ENCODE assay signal across 4 fruit fly cellular contexts in the genomic region with DNA sequence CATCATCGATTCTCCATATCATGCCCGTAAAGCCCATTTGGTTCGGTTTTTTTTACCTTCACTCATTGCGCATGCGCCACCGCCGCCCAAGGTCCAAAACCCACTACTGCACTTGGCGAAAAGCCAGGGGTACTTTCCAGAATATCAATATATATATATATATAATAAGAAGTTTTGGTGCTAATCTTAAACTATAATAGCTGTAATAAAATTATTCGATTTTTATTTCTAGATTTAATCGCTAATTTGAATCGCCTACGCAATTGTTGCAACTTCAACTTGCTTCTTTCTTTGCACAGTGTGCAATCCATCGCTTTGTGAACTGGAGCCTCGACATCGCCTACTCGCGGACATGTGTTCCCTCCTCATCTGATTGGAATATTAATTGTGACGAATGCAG.
TF ChIP-seq lines count a peak whose summit lies in the region.

No protein-coding gene starts in this region.

- no peak for TF ChIP-seq CTCF in whole organism, embryonic (GFP tag; optimal IDR thresholded peaks at IDR 0.05; lab: Kevin White, UChicago)

TF ChIP-seq in whole organism, embryonic, 481 proteins besides CTCF, POLR2A, EP300 and RAD21 (continues in another document):
- TF ChIP-seq Hr78 (GFP tag; optimal IDR thresholded peaks at IDR 0.05; lab: Kevin White, UChicago) = no peak
- no peak for TF ChIP-seq Dref (GFP tag; IDR thresholded peaks at IDR 0.05; lab: Robert Waterston, UW)
- no peak for TF ChIP-seq sug (tag; optimal IDR thresholded peaks at IDR 0.05; lab: Kevin White, UChicago)
- no peak for TF ChIP-seq Dip3 (GFP tag; optimal IDR thresholded peaks at IDR 0.05; lab: Kevin White, UChicago)
- TF ChIP-seq Blimp-1 (GFP tag; optimal IDR thresholded peaks at IDR 0.05; lab: Kevin White, UChicago) = peak; percentile 25
- TF ChIP-seq CG3065 (GFP tag; optimal IDR thresholded peaks at IDR 0.05; lab: Kevin White, UChicago) = no peak
- TF ChIP-seq Dbx (GFP tag; IDR thresholded peaks at IDR 0.05; lab: Robert Waterston, UW) = no peak
- no peak for TF ChIP-seq lab (GFP tag; optimal IDR thresholded peaks at IDR 0.05; lab: Kevin White, UChicago)
- TF ChIP-seq CG12155 (GFP tag; optimal IDR thresholded peaks at IDR 0.05; lab: Kevin White, UChicago) = no peak
- peak; percentile 11 for TF ChIP-seq CG2678 (tag; optimal IDR thresholded peaks at IDR 0.05; lab: Kevin White, UChicago)
- TF ChIP-seq zf30C (GFP tag; optimal IDR thresholded peaks at IDR 0.05; lab: Kevin White, UChicago) = peak; percentile 2
- peak; percentile 16 for TF ChIP-seq CG7839 (tag; optimal IDR thresholded peaks at IDR 0.05; lab: Kevin White, UChicago)
- no peak for TF ChIP-seq crol (GFP tag; IDR thresholded peaks at IDR 0.05; lab: Robert Waterston, UW)
- peak; percentile 14 to 25 for TF ChIP-seq bsh (GFP tag; optimal IDR thresholded peaks at IDR 0.05; lab: Kevin White, UChicago)
- TF ChIP-seq Sox102F (GFP tag; optimal IDR thresholded peaks at IDR 0.05; lab: Kevin White, UChicago) = peak; percentile 10
- no peak for TF ChIP-seq disco-r (GFP tag; optimal IDR thresholded peaks at IDR 0.05; lab: Kevin White, UChicago)
- TF ChIP-seq CG17829 (tag; optimal IDR thresholded peaks at IDR 0.05; lab: Kevin White, UChicago) = peak; percentile 26
- no peak for TF ChIP-seq crc (GFP tag; optimal IDR thresholded peaks at IDR 0.05; lab: Kevin White, UChicago)
- peak; percentile 41 for TF ChIP-seq Ptx1 (GFP tag; IDR thresholded peaks at IDR 0.05; lab: Robert Waterston, UW)
- peak; percentile 37 for TF ChIP-seq CG11504 (tag; optimal IDR thresholded peaks at IDR 0.05; lab: Kevin White, UChicago)
- TF ChIP-seq unc-4 (GFP tag; IDR thresholded peaks at IDR 0.05; lab: Robert Waterston, UW; ENCODE audit: partially characterized antibody) = no peak
- TF ChIP-seq Mrtf (GFP tag; IDR thresholded peaks at IDR 0.05; lab: Robert Waterston, UW) = 0 out of 3 replicates have a peak, but pooled peaks have one; percentile 20

TF ChIP-seq in whole organism, prepupa, 60 proteins besides CTCF, POLR2A, EP300 and RAD21 (continues in another document):
- TF ChIP-seq CG4318 (GFP tag; optimal IDR thresholded peaks at IDR 0.05; lab: Kevin White, UChicago) = no peak
- TF ChIP-seq vri (GFP tag; optimal IDR thresholded peaks at IDR 0.05; lab: Kevin White, UChicago) = no peak
- TF ChIP-seq Ets96B (tag; optimal IDR thresholded peaks at IDR 0.05; lab: Kevin White, UChicago) = peak; percentile 66
- TF ChIP-seq eg (GFP tag; IDR thresholded peaks at IDR 0.05; lab: Robert Waterston, UW) = no peak
- no peak for TF ChIP-seq lz (GFP tag; optimal IDR thresholded peaks at IDR 0.05; lab: Kevin White, UChicago)
- TF ChIP-seq Lpt (GFP tag; optimal IDR thresholded peaks at IDR 0.05; lab: Kevin White, UChicago) = no peak
- peak; percentile 35 for TF ChIP-seq achi (GFP tag; optimal IDR thresholded peaks at IDR 0.05; lab: Kevin White, UChicago)
- TF ChIP-seq cyc (GFP tag; optimal IDR thresholded peaks at IDR 0.05; lab: Kevin White, UChicago) = no peak
- no peak for TF ChIP-seq fd85E (GFP tag; optimal IDR thresholded peaks at IDR 0.05; lab: Kevin White, UChicago)
- no peak for TF ChIP-seq net (GFP tag; optimal IDR thresholded peaks at IDR 0.05; lab: Kevin White, UChicago)
- TF ChIP-seq CG6276 (GFP tag; optimal IDR thresholded peaks at IDR 0.05; lab: Kevin White, UChicago) = no peak
- peak; percentile 65 for TF ChIP-seq CG3032 (tag; optimal IDR thresholded peaks at IDR 0.05; lab: Kevin White, UChicago)
- no peak for TF ChIP-seq CG7368 (GFP tag; optimal IDR thresholded peaks at IDR 0.05; lab: Kevin White, UChicago)
- peak; percentile 2 for TF ChIP-seq CG6792 (GFP tag; optimal IDR thresholded peaks at IDR 0.05; lab: Kevin White, UChicago)
- TF ChIP-seq Hr39 (GFP tag; optimal IDR thresholded peaks at IDR 0.05; lab: Kevin White, UChicago) = no peak
- TF ChIP-seq CG11762 (GFP tag; optimal IDR thresholded peaks at IDR 0.05; lab: Kevin White, UChicago; ENCODE audit: insufficient read depth) = no peak
- peak; percentile 54 for TF ChIP-seq dsx (GFP tag; optimal IDR thresholded peaks at IDR 0.05; lab: Kevin White, UChicago; ENCODE audit: poor library complexity, severe bottlenecking)
- TF ChIP-seq acj6 (GFP tag; optimal IDR thresholded peaks at IDR 0.05; lab: Kevin White, UChicago) = peak; percentile 35
- TF ChIP-seq Sox14 (GFP tag; optimal IDR thresholded peaks at IDR 0.05; lab: Kevin White, UChicago) = no peak
- TF ChIP-seq Smox (GFP tag; optimal IDR thresholded peaks at IDR 0.05; lab: Kevin White, UChicago) = no peak
- TF ChIP-seq CG8319 (GFP tag; optimal IDR thresholded peaks at IDR 0.05; lab: Kevin White, UChicago) = no peak
- peak in 1 of 2 experiments; percentile 51 for TF ChIP-seq ss (GFP tag; optimal IDR thresholded peaks at IDR 0.05; lab: Kevin White, UChicago)

TF ChIP-seq in whole organism, pupa, 21 proteins besides CTCF, POLR2A, EP300 and RAD21:
- TF ChIP-seq CG9948 (tag; optimal IDR thresholded peaks at IDR 0.05; lab: Kevin White, UChicago) = peak; percentile 47
- TF ChIP-seq CG12605 (GFP tag; IDR thresholded peaks at IDR 0.05; lab: Robert Waterston, UW) = no peak
- TF ChIP-seq Snoo (tag; optimal IDR thresholded peaks at IDR 0.05; lab: Kevin White, UChicago) = peak; percentile 22
- TF ChIP-seq CG15710 (tag; optimal IDR thresholded peaks at IDR 0.05; lab: Kevin White, UChicago) = peak; percentile 66
- 0 out of 3 replicates have a peak, but pooled peaks have one; percentile 11 for TF ChIP-seq fd96Ca (GFP tag; IDR thresholded peaks at IDR 0.05; lab: Robert Waterston, UW)
- TF ChIP-seq CG4496 (GFP tag; IDR thresholded peaks at IDR 0.05; lab: Robert Waterston, UW) = no peak
- TF ChIP-seq CG32121 (GFP tag; IDR thresholded peaks at IDR 0.05; lab: Robert Waterston, UW) = no peak
- peak; percentile 54 for TF ChIP-seq CG14655 (GFP tag; optimal IDR thresholded peaks at IDR 0.05; lab: Kevin White, UChicago)
- TF ChIP-seq EcR (GFP tag; optimal IDR thresholded peaks at IDR 0.05; lab: Kevin White, UChicago) = no peak
- no peak for TF ChIP-seq gl (tag; optimal IDR thresholded peaks at IDR 0.05; lab: Kevin White, UChicago)
- TF ChIP-seq CG10348 (GFP tag; IDR thresholded peaks at IDR 0.05; lab: Robert Waterston, UW) = no peak
- TF ChIP-seq CG8301 (tag; optimal IDR thresholded peaks at IDR 0.05; lab: Kevin White, UChicago) = peak; percentile 11
- peak; percentile 33 for TF ChIP-seq CG34367 (tag; optimal IDR thresholded peaks at IDR 0.05; lab: Kevin White, UChicago)
- no peak for TF ChIP-seq D1 (tag; optimal IDR thresholded peaks at IDR 0.05; lab: Kevin White, UChicago)
- no peak for TF ChIP-seq rn (GFP tag; IDR thresholded peaks at IDR 0.05; lab: Robert Waterston, UW)
- TF ChIP-seq Pif1B (GFP tag; optimal IDR thresholded peaks at IDR 0.05; lab: Kevin White, UChicago) = no peak
- TF ChIP-seq Pif1A (GFP tag; optimal IDR thresholded peaks at IDR 0.05; lab: Kevin White, UChicago) = peak; percentile 7
- TF ChIP-seq Ets98B (GFP tag; IDR thresholded peaks at IDR 0.05; lab: Robert Waterston, UW) = no peak
- peak; percentile 70 for TF ChIP-seq CG8159 (tag; optimal IDR thresholded peaks at IDR 0.05; lab: Kevin White, UChicago)
- peak; percentile 13 for TF ChIP-seq CG13204 (GFP tag; optimal IDR thresholded peaks at IDR 0.05; lab: Kevin White, UChicago)
- peak; percentile 63 for TF ChIP-seq CG17806 (tag; optimal IDR thresholded peaks at IDR 0.05; lab: Kevin White, UChicago)

TF ChIP-seq in whole organism, wandering third instar larva, 38 proteins besides CTCF, POLR2A, EP300 and RAD21 (continues in another document):
- TF ChIP-seq dsf (GFP tag; optimal IDR thresholded peaks at IDR 0.05; lab: Kevin White, UChicago; ENCODE audit: borderline replicate concordance) (no peak), psq (GFP tag; optimal IDR thresholded peaks at IDR 0.05; lab: Kevin White, UChicago) (no peak), foxo (GFP tag; optimal IDR thresholded peaks at IDR 0.05; lab: Kevin White, UChicago) (peak in 1 of 2 experiments; percentile 18), lola (GFP tag; optimal IDR thresholded peaks at IDR 0.05; lab: Kevin White, UChicago) (no peak), woc (GFP tag; optimal IDR thresholded peaks at IDR 0.05; lab: Kevin White, UChicago) (no peak), Hr83 (GFP tag; optimal IDR thresholded peaks at IDR 0.05; lab: Kevin White, UChicago; ENCODE audit: poor library complexity, severe bottlenecking) (no peak), Jra (GFP tag; optimal IDR thresholded peaks at IDR 0.05; lab: Kevin White, UChicago) (no peak), HLH106 (tag; optimal IDR thresholded peaks at IDR 0.05; lab: Kevin White, UChicago) (peak; percentile 27), Sp1 (GFP tag; optimal IDR thresholded peaks at IDR 0.05; lab: Kevin White, UChicago) (peak; percentile 18), Abd-B (GFP tag; optimal IDR thresholded peaks at IDR 0.05; lab: Kevin White, UChicago) (no peak), brk (GFP tag; optimal IDR thresholded peaks at IDR 0.05; lab: Kevin White, UChicago) (no peak), dl (GFP tag; optimal IDR thresholded peaks at IDR 0.05; lab: Kevin White, UChicago; ENCODE audit: insufficient read depth in 1 of 2, partially characterized antibody in 2 of 2) (no peak), pan (optimal IDR thresholded peaks at IDR 0.05; lab: Kevin White, UChicago) (no peak), OdsH (GFP tag; optimal IDR thresholded peaks at IDR 0.05; lab: Kevin White, UChicago) (no peak), Myc (optimal IDR thresholded peaks at IDR 0.05; lab: Kevin White, UChicago) (no peak), GATAd (GFP tag; optimal IDR thresholded peaks at IDR 0.05; lab: Kevin White, UChicago) (no peak), Mio (GFP tag; optimal IDR thresholded peaks at IDR 0.05; lab: Kevin White, UChicago) (no peak), Dfd (GFP tag; optimal IDR thresholded peaks at IDR 0.05; lab: Kevin White, UChicago) (no peak), usp (GFP tag; optimal IDR thresholded peaks at IDR 0.05; lab: Kevin White, UChicago) (no peak), sv (GFP tag; optimal IDR thresholded peaks at IDR 0.05; lab: Kevin White, UChicago) (no peak), Vsx2 (GFP tag; optimal IDR thresholded peaks at IDR 0.05; lab: Kevin White, UChicago; ENCODE audit: partially characterized antibody) (no peak), tai (GFP tag; optimal IDR thresholded peaks at IDR 0.05; lab: Kevin White, UChicago) (no peak), N (GFP tag; optimal IDR thresholded peaks at IDR 0.05; lab: Kevin White, UChicago) (no peak), Hr78 (GFP tag; optimal IDR thresholded peaks at IDR 0.05; lab: Kevin White, UChicago) (no peak), h (GFP tag; optimal IDR thresholded peaks at IDR 0.05; lab: Kevin White, UChicago) (no peak), CG32264 (GFP tag; optimal IDR thresholded peaks at IDR 0.05; lab: Kevin White, UChicago) (no peak), ey (GFP tag; optimal IDR thresholded peaks at IDR 0.05; lab: Kevin White, UChicago) (no peak), sage (GFP tag; optimal IDR thresholded peaks at IDR 0.05; lab: Kevin White, UChicago) (no peak), br (GFP tag; optimal IDR thresholded peaks at IDR 0.05; lab: Kevin White, UChicago) (no peak), rgr (GFP tag; optimal IDR thresholded peaks at IDR 0.05; lab: Kevin White, UChicago) (peak; percentile 15), fru (GFP tag; optimal IDR thresholded peaks at IDR 0.05; lab: Kevin White, UChicago) (no peak)
